Fruit fly (Drosophila melanogaster): Measurements from ENCODE around the gene CG9917.
A peak's percentile ranks its signal among the peaks of the same experiment; 100 is the strongest.

The CG9917 gene

DNA sequence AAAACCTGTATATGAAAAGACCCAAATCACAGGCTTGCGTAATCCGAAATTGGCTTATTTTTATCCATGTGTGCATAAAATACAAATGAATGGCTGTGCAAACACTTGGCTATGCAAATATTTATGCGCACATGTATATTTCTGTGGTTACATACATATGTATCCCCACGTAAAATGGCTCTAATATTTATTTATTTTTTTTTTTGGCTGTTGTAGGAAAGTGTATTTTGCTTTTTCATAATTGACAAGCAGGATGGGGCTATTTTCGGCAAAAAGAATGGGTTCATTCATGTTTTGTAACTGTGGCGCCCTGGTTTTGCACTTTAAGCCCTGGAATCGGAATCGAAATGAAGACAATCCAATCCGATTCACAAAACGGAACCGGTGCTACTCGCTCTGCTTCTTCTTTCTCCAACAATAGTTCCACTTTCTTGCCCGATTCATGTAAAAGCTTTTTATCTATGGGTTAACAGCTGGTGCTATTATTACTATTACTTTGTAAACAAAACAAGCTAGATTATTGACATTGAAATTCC lies 12.1 kb upstream of the CG9917 start (continued):
- TF ChIP-seq CG3847 (GFP tag; IDR thresholded peaks at IDR 0.05) (peak; percentile 65), CG1602 (GFP tag; optimal IDR thresholded peaks at IDR 0.05) (peak; percentile 47), bbx (GFP tag; IDR thresholded peaks at IDR 0.05; ENCODE audit: partially characterized antibody) (no peak), Myb (GFP tag; optimal IDR thresholded peaks at IDR 0.05) (peak; percentile 48), cas (GFP tag; IDR thresholded peaks at IDR 0.05) (peak; percentile 69), BtbVII (GFP tag; optimal IDR thresholded peaks at IDR 0.05) (peak; percentile 50), H2.0 (GFP tag; IDR thresholded peaks at IDR 0.05) (peak; percentile 61), CG3407 (GFP tag; optimal IDR thresholded peaks at IDR 0.05) (peak; percentile 30), CoRest (tag; optimal IDR thresholded peaks at IDR 0.05) (peak; percentile 73), hth (optimal IDR thresholded peaks at IDR 0.05) (no peak), fd64A (GFP tag; optimal IDR thresholded peaks at IDR 0.05) (no peak), en (GFP tag; optimal IDR thresholded peaks at IDR 0.05) (no peak), fd3F (GFP tag; optimal IDR thresholded peaks at IDR 0.05) (peak; percentile 63), Eip74EF (GFP tag; optimal IDR thresholded peaks at IDR 0.05) (peak in 1 of 2 experiments; percentile 14), rib (GFP tag; IDR thresholded peaks at IDR 0.05) (peak; percentile 86), pan (optimal IDR thresholded peaks at IDR 0.05) (no peak), pan (GFP tag; optimal IDR thresholded peaks at IDR 0.05 in 1 of 2, IDR thresholded peaks at IDR 0.05 in 1 of 2) (peak in 1 of 2 experiments; percentile 83), slou (GFP tag; optimal IDR thresholded peaks at IDR 0.05) (peak; percentile 33), bcd (GFP tag; optimal IDR thresholded peaks at IDR 0.05) (peak; percentile 75), ind (GFP tag; optimal IDR thresholded peaks at IDR 0.05) (peak; percentile 74), gt (GFP tag; IDR thresholded peaks at IDR 0.05) (0 out of 2 replicates have a peak, but pooled peaks have one; percentile 17), repo (GFP tag; optimal IDR thresholded peaks at IDR 0.05) (peak; percentile 44), CG16863 (GFP tag; optimal IDR thresholded peaks at IDR 0.05) (peak; percentile 66), pzg (GFP tag; optimal IDR thresholded peaks at IDR 0.05) (peak; percentile 43), CG12219 (GFP tag; optimal IDR thresholded peaks at IDR 0.05) (peak; percentile 48), CG30020 (tag; optimal IDR thresholded peaks at IDR 0.05) (peak; percentile 64), Dek (tag; optimal IDR thresholded peaks at IDR 0.05) (peak; percentile 72), Gsc (GFP tag; IDR thresholded peaks at IDR 0.05) (no peak), Gug (GFP tag; IDR thresholded peaks at IDR 0.05) (peak; percentile 83), dmrt99B (tag; optimal IDR thresholded peaks at IDR 0.05) (peak; percentile 73), CG14965 (GFP tag; optimal IDR thresholded peaks at IDR 0.05; ENCODE audit: borderline replicate concordance) (no peak), twi (tag; optimal IDR thresholded peaks at IDR 0.05) (no peak), tup (GFP tag; optimal IDR thresholded peaks at IDR 0.05) (peak; percentile 73), Trl (optimal IDR thresholded peaks at IDR 0.05) (no peak), Trl (GFP tag; optimal IDR thresholded peaks at IDR 0.05) (peak; percentile 67), trh (GFP tag; optimal IDR thresholded peaks at IDR 0.05) (peak; percentile 52), Rx (GFP tag; IDR thresholded peaks at IDR 0.05) (no peak; the same call in 1 of the 2 replicates), CG18619 (GFP tag; optimal IDR thresholded peaks at IDR 0.05) (peak; percentile 29), Lhr (GFP tag; optimal IDR thresholded peaks at IDR 0.05) (no peak), CG6254 (GFP tag; optimal IDR thresholded peaks at IDR 0.05) (peak; percentile 42), tll (GFP tag; optimal IDR thresholded peaks at IDR 0.05) (no peak), sd (tag; optimal IDR thresholded peaks at IDR 0.05) (no peak), lbe (GFP tag; optimal IDR thresholded peaks at IDR 0.05) (peak; percentile 32), Fer2 (tag; optimal IDR thresholded peaks at IDR 0.05) (peak; percentile 59), Mrtf (GFP tag; IDR thresholded peaks at IDR 0.05) (peak; percentile 73), CG31365 (tag; optimal IDR thresholded peaks at IDR 0.05) (no peak), Fer1 (GFP tag; optimal IDR thresholded peaks at IDR 0.05) (peak; percentile 80), Doc2 (GFP tag; IDR thresholded peaks at IDR 0.05) (no peak), Dad (GFP tag; optimal IDR thresholded peaks at IDR 0.05) (peak; percentile 75), peb (GFP tag; IDR thresholded peaks at IDR 0.05) (peak; percentile 32; the same call in 1 of the 2 replicates)
